Worm (Caenorhabditis elegans): ENCODE results near the gene C30B5.6.

- TF ChIP-seq sea-2 (GFP tag; IDR thresholded peaks at IDR 0.05) (no peak), F57A8.1 (GFP tag; optimal IDR thresholded peaks at IDR 0.05) (no peak), unc-62 (GFP tag; optimal IDR thresholded peaks at IDR 0.05) (no peak), dpff-1 (tag; optimal IDR thresholded peaks at IDR 0.05) (no peak), attf-6 (GFP tag; IDR thresholded peaks at IDR 0.05) (peak; percentile 54), pbrm-1 (GFP tag; IDR thresholded peaks at IDR 0.05) (peak; percentile 92)
These were observed 47.5 kb upstream of the C30B5.6 start, which contains the start of gene F13H8.2 for ce11 chrII:6269805-6270414.
